Fruit fly (Drosophila melanogaster) whole organism, adult: ENCODE results near the gene Atf3.

Source experiments
- CG12768 ChIP-seq: fragments of 200-800 bp; sonication (Bioruptor generic); optimal IDR thresholded peaks from 2 replicates; lab custom pipeline; 2017; ENCODE audit warnings: missing biosample characterization, missing genetic modification characterization, mild to moderate bottlenecking, moderate library complexity, missing genetic modification reagents
- CG14711 ChIP-seq: fragments of 200-800 bp; sonication (Bioruptor generic); optimal IDR thresholded peaks from 2 replicates; lab custom pipeline; 2018; ENCODE audit warnings: missing biosample characterization, mild to moderate bottlenecking, missing genetic modification characterization, moderate library complexity
- CG1620 ChIP-seq: fragments of 200-800 bp; sonication (Bioruptor generic); optimal IDR thresholded peaks from 2 replicates; lab custom pipeline; 2016; ENCODE audit warnings: missing biosample characterization, missing genetic modification characterization
- CG5204 ChIP-seq: fragments of 200-800 bp; sonication (Bioruptor generic); optimal IDR thresholded peaks from 2 replicates; lab custom pipeline; 2016; ENCODE audit warnings: missing biosample characterization, missing genetic modification characterization
- Hr96 ChIP-seq: fragments of 200-800 bp; sonication (Bioruptor generic); optimal IDR thresholded peaks from 2 replicates; lab custom pipeline; 2016; ENCODE audit warnings: missing biosample characterization, missing genetic modification characterization
- kay ChIP-seq: fragments of 200-800 bp; sonication (Bioruptor generic); peaks from one replicate; lab custom pipeline; 2016; ENCODE audit warnings: missing biosample characterization, missing genetic modification characterization, borderline replicate concordance

DNA sequence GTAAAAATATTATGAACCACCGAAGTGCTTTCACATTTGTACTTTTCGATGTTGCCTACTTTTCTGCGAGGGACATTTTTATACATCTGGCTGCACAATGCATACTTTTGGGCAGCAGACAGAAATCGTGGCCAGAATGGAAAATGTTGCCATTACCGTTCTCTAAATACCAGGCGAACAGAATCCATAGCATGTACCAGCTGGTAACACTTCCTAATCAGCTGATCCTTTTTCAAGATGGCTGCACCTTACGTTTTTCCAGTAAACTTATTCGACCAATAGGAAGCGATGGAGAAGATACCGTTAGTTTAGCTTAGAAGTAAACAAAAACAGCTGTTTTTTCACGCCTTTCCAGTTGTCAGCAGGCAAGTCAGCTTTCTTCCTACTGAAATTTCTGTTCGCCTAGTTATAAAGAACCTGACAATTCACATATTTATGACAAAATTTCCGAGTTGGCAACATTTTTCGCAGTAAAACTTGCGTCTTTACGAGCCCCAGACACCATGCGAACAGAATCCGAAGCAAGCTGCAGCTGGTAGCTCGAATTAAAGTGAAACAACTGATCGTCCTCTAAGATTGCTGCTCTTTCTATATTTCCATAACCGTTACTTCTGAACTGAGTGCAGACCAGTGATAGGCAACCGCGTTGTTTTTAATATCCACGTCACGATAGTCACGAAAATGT, 14.0 kb upstream of the Atf3 start:
- TF ChIP-seq CG1620 (GFP tag; lab: Kevin White, UChicago) (no peak), CG12768 (GFP tag; lab: Kevin White, UChicago) (no peak), kay (no peak), CG5204 (GFP tag; lab: Kevin White, UChicago) (no peak), Hr96 (GFP tag; lab: Kevin White, UChicago) (no peak), CG14711 (tag; lab: Kevin White, UChicago) (no peak)
